Worm (Caenorhabditis elegans): Measurements from ENCODE around the gene Y41E3.22.

DNA sequence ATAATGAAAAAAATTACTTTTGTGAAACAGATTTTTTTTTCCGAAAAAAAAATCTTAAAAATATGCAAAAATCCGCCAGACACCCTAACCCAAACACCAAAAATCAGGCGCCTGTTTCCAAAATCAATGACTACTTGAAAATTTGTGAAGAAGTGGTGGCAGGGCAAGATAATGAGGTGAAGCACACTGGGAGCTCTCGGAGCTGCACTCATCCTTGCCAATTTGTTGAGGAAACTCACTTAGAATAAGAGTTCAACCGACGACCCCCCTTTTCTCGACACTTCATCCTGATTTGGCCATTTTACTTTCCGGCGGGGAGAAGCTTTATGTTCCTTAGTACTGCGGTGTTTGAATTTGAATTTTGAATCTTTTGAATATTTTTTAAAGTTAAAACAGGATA is 27.7 kb downstream of the Y41E3.22 start:
- TF ChIP-seq him-1 (tag; optimal IDR thresholded peaks at IDR 0.05): no peak
- no peak for TF ChIP-seq W03F9.2 (tag; optimal IDR thresholded peaks at IDR 0.05)
- no peak for TF ChIP-seq dao-5 (tag; optimal IDR thresholded peaks at IDR 0.05)
